Fruit fly (Drosophila melanogaster): ENCODE data around the gene CG32547.
A peak's percentile ranks its signal among the peaks of the same experiment; 100 is the strongest.

Gene CG32547

DNA sequence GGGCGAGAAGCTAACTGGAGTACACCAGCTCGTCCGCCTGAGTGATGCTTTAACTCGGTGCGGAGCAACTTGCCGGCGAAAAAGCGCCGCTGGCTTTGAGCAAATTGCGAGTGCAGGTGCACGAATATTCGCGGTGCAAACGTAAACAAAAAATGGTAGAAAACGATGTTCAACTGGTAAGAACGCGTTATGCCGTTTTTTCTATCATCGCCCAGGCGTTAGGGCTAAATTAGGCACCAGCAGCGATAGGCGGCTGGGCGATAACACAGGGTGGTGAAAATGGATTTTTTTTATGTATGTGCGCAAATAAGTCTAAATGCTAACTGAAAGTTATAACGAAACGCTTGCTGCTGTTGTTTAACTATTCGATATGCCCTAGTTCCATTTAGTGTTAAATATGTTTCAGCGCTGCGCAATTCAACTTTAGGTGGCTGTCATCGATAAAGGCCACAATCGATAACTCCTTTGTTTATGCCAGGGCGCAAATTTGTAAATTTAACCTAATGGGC lies 20.4 kb upstream of the CG32547 start, which contains the start of the genes Pgant7 and Xrcc2 (continued):
- TF ChIP-seq CG2875 (GFP tag; optimal IDR thresholded peaks at IDR 0.05) (no peak), tna (GFP tag; IDR thresholded peaks at IDR 0.05; ENCODE audit: partially characterized antibody) (peak; percentile 59; the same call in 1 of the 2 replicates), hbn (GFP tag; IDR thresholded peaks at IDR 0.05; ENCODE audit: partially characterized antibody) (0 out of 2 replicates have a peak, but pooled peaks have one; percentile 35), Ssrp (tag; optimal IDR thresholded peaks at IDR 0.05) (no peak), CG11696 (GFP tag; IDR thresholded peaks at IDR 0.05) (no peak), CG2129 (GFP tag; IDR thresholded peaks at IDR 0.05; ENCODE audit: partially characterized antibody) (peak; percentile 34; the same call in 1 of the 2 replicates), MESR4 (GFP tag; optimal IDR thresholded peaks at IDR 0.05) (peak; percentile 60), Ets97D (GFP tag; optimal IDR thresholded peaks at IDR 0.05) (no peak), CG7786 (GFP tag; optimal IDR thresholded peaks at IDR 0.05) (no peak), CG13424 (tag; optimal IDR thresholded peaks at IDR 0.05) (no peak), CG15073 (GFP tag; optimal IDR thresholded peaks at IDR 0.05) (no peak), HmgZ (tag; optimal IDR thresholded peaks at IDR 0.05) (peak; percentile 1), Aef1 (GFP tag; IDR thresholded peaks at IDR 0.05) (no peak), CG13894 (tag; optimal IDR thresholded peaks at IDR 0.05) (no peak), HLHmδ (GFP tag; optimal IDR thresholded peaks at IDR 0.05) (no peak), CG12219 (GFP tag; optimal IDR thresholded peaks at IDR 0.05) (no peak), NFAT (GFP tag; IDR thresholded peaks at IDR 0.05) (no peak), zfh1 (GFP tag; IDR thresholded peaks at IDR 0.05) (no peak), ind (GFP tag; optimal IDR thresholded peaks at IDR 0.05) (no peak), CG12659 (GFP tag; optimal IDR thresholded peaks at IDR 0.05) (peak; percentile 53), Dek (tag; optimal IDR thresholded peaks at IDR 0.05) (no peak), Vsx1 (GFP tag; optimal IDR thresholded peaks at IDR 0.05) (no peak), Chrac-16 (GFP tag; optimal IDR thresholded peaks at IDR 0.05) (no peak), Doc3 (GFP tag; IDR thresholded peaks at IDR 0.05; ENCODE audit: partially characterized antibody) (peak; percentile 56), MBD-R2 (GFP tag; IDR thresholded peaks at IDR 0.05) (peak; percentile 65; the same call in 1 of the 2 replicates), CG1792 (GFP tag; optimal IDR thresholded peaks at IDR 0.05) (no peak), CG13624 (GFP tag; optimal IDR thresholded peaks at IDR 0.05) (peak; percentile 34), ems (GFP tag; optimal IDR thresholded peaks at IDR 0.05) (no peak), dimm (GFP tag; IDR thresholded peaks at IDR 0.05) (no peak), CG17568 (GFP tag; optimal IDR thresholded peaks at IDR 0.05) (no peak), CG4424 (GFP tag; optimal IDR thresholded peaks at IDR 0.05) (no peak), Lhr (GFP tag; optimal IDR thresholded peaks at IDR 0.05) (peak; percentile 26), Jarid2 (GFP tag; optimal IDR thresholded peaks at IDR 0.05) (no peak), Tbp (GFP tag; optimal IDR thresholded peaks at IDR 0.05) (no peak), CG32767 (GFP tag; IDR thresholded peaks at IDR 0.05) (no peak), CG2120 (GFP tag; optimal IDR thresholded peaks at IDR 0.05) (no peak), TFAM (GFP tag; optimal IDR thresholded peaks at IDR 0.05) (no peak)

- TF ChIP-seq sob (GFP tag; IDR thresholded peaks at IDR 0.05) (no peak), ttk (GFP tag; IDR thresholded peaks at IDR 0.05) (0 out of 2 replicates have a peak, but pooled peaks have one; percentile 34), CG6689 (GFP tag; IDR thresholded peaks at IDR 0.05) (peak; percentile 28; the same call in 1 of the 2 replicates), CG17361 (GFP tag; IDR thresholded peaks at IDR 0.05) (no peak), CG12942 (GFP tag; optimal IDR thresholded peaks at IDR 0.05) (no peak), CG1529 (GFP tag; optimal IDR thresholded peaks at IDR 0.05) (no peak), bcd (GFP tag; optimal IDR thresholded peaks at IDR 0.05) (peak; percentile 44), dmrt11E (tag; optimal IDR thresholded peaks at IDR 0.05) (no peak), ap (GFP tag; IDR thresholded peaks at IDR 0.05) (0 out of 2 replicates have a peak, but pooled peaks have one; percentile 27), CG15514 (GFP tag; optimal IDR thresholded peaks at IDR 0.05) (peak; percentile 37), CG12299 (tag; optimal IDR thresholded peaks at IDR 0.05) (no peak), zfh1 (GFP tag; IDR thresholded peaks at IDR 0.05) (peak; percentile 49; the same call in 2 of the 3 replicates), Neu2 (GFP tag; optimal IDR thresholded peaks at IDR 0.05; ENCODE audit: borderline replicate concordance) (no peak), CG11695 (GFP tag; IDR thresholded peaks at IDR 0.05) (peak; percentile 61; the same call in 1 of the 3 replicates), MTF-1 (GFP tag; optimal IDR thresholded peaks at IDR 0.05; ENCODE audit: borderline replicate concordance) (no peak)
These were observed 15.0 kb upstream of the CG32547 start, which contains the start of gene CG15043 for dm6 chrX:18494165-18494740. CG15043 (minus strand) TSS chrX:18494168.

Data from whole organism, embryonic.